Worm (Caenorhabditis elegans): ENCODE measurements around the gene nspg-3.

The nspg-3 gene

ce11 chrII:6113842-6114441, 22.4 kb downstream of the nspg-3 start:
- TF ChIP-seq mls-2 (tag; optimal IDR thresholded peaks at IDR 0.05) (peak; percentile 5), zip-8 (tag; optimal IDR thresholded peaks at IDR 0.05) (peak; percentile 28), ces-1 (GFP tag; optimal IDR thresholded peaks at IDR 0.05) (peak; percentile 99), ham-2 (GFP tag; optimal IDR thresholded peaks at IDR 0.05) (no peak), unc-62 (GFP tag; optimal IDR thresholded peaks at IDR 0.05) (peak; percentile 22)

ce11 chrII:6115283-6115682, 23.7 kb downstream of the nspg-3 start:
- no peak for TF ChIP-seq lin-13 (tag; optimal IDR thresholded peaks at IDR 0.05)
- TF ChIP-seq ces-1 (GFP tag; optimal IDR thresholded peaks at IDR 0.05) = no peak
- TF ChIP-seq ztf-11 (tag; optimal IDR thresholded peaks at IDR 0.05) = no peak
- no peak for TF ChIP-seq ceh-39 (tag; optimal IDR thresholded peaks at IDR 0.05)
- TF ChIP-seq zip-8 (tag; optimal IDR thresholded peaks at IDR 0.05) = no peak
- no peak for TF ChIP-seq nhr-28 (tag; optimal IDR thresholded peaks at IDR 0.05)
- TF ChIP-seq pha-4 (tag; optimal IDR thresholded peaks at IDR 0.05) = no peak
- TF ChIP-seq lin-32 (GFP tag; optimal IDR thresholded peaks at IDR 0.05) = no peak
- no peak for TF ChIP-seq M03D4.4 (tag; optimal IDR thresholded peaks at IDR 0.05)
- no peak for TF ChIP-seq blmp-1 (tag; optimal IDR thresholded peaks at IDR 0.05)
- TF ChIP-seq hlh-1 (tag; optimal IDR thresholded peaks at IDR 0.05) = no peak
- TF ChIP-seq lsy-2 (tag; optimal IDR thresholded peaks at IDR 0.05) = no peak
- no peak for TF ChIP-seq tbx-8 (GFP tag; optimal IDR thresholded peaks at IDR 0.05)
- no peak for TF ChIP-seq nhr-76 (tag; optimal IDR thresholded peaks at IDR 0.05)
- TF ChIP-seq cnd-1 (tag; optimal IDR thresholded peaks at IDR 0.05) = no peak

DNA sequence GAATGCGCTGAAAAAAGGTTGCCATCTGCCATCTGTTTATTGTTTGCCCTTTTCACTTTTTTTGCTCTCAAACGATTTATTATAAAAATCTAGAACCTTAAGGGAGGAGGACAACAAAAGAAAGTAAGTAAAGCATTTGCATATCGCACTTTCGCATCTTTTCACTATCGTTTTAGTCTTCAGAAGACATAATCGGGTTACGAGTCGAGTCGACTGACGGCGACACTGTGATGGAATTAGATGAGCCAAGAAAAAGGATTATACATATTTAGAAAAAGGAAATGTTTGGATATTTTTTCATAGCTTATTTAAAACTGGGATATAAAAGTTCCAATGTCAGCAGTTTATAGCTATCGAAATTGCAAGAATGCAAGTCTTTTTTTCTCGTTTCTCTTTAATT, 25.1 kb downstream of the nspg-3 start:
- TF ChIP-seq tbx-8 (GFP tag; optimal IDR thresholded peaks at IDR 0.05) = no peak
- no peak for TF ChIP-seq snpc-4 (tag; optimal IDR thresholded peaks at IDR 0.05)
- TF ChIP-seq nhr-28 (tag; optimal IDR thresholded peaks at IDR 0.05) = no peak
- no peak for TF ChIP-seq M03D4.4 (tag; optimal IDR thresholded peaks at IDR 0.05)
- no peak for TF ChIP-seq lin-13 (tag; optimal IDR thresholded peaks at IDR 0.05)
- peak; percentile 98 for TF ChIP-seq ces-1 (GFP tag; optimal IDR thresholded peaks at IDR 0.05)
- TF ChIP-seq sptf-1 (tag; optimal IDR thresholded peaks at IDR 0.05) = no peak
- no peak for TF ChIP-seq ham-2 (GFP tag; optimal IDR thresholded peaks at IDR 0.05)

DNA sequence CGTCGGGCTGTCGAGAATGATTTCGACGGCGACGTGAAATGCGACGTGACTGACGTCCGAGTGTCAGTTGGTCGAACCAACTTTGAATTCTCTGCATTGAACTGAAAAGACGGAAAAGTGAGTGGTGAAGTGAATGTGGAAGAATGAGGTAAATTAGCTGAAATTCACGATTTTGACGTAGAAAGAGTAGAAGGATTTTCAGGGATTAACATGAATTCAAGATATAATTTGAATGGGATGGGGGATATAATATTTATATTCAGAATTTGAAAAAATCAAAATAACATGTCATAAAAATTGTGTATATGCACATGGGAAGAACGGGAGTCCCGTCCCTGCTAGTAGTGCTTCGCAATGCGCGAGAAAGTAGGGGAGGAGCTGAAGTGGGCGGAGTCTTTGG, 26.6 kb downstream of the nspg-3 start, which contains the start of gene C29H12.6:
TSS of gene C29H12.6 (minus strand) at position 101 of the 400 bp plus-strand sequence.
- TF ChIP-seq ceh-39 (tag; optimal IDR thresholded peaks at IDR 0.05) (no peak), cnd-1 (tag; optimal IDR thresholded peaks at IDR 0.05) (no peak), elt-1 (tag; optimal IDR thresholded peaks at IDR 0.05; ENCODE audit: borderline replicate concordance, insufficient read depth) (no peak)

ce11 chrII:6120548-6120947, 29.0 kb downstream of the nspg-3 start:
- peak; percentile 92 for TF ChIP-seq ces-1 (GFP tag; optimal IDR thresholded peaks at IDR 0.05)
- no peak for TF ChIP-seq M03D4.4 (tag; optimal IDR thresholded peaks at IDR 0.05)
- TF ChIP-seq flh-1 (GFP tag; optimal IDR thresholded peaks at IDR 0.05) = no peak

ce11 chrII:6122641-6123424, 31.3 kb downstream of the nspg-3 start:
- TF ChIP-seq ceh-43 (GFP tag; optimal IDR thresholded peaks at IDR 0.05) (no peak), ceh-39 (tag; optimal IDR thresholded peaks at IDR 0.05) (no peak), nhr-2 (tag; optimal IDR thresholded peaks at IDR 0.05) (no peak), hlh-1 (tag; optimal IDR thresholded peaks at IDR 0.05) (no peak), mep-1 (tag; optimal IDR thresholded peaks at IDR 0.05) (no peak), mls-2 (tag; optimal IDR thresholded peaks at IDR 0.05) (no peak), pha-4 (tag; optimal IDR thresholded peaks at IDR 0.05) (no peak), sptf-1 (tag; optimal IDR thresholded peaks at IDR 0.05) (no peak), flh-1 (GFP tag; optimal IDR thresholded peaks at IDR 0.05) (no peak), ztf-11 (tag; optimal IDR thresholded peaks at IDR 0.05) (no peak)

ce11 chrII:6123513-6123912, 31.9 kb downstream of the nspg-3 start, which contains the start of gene C29H12.2:
C29H12.2 (plus strand) TSS chrII:6123809.
- TF ChIP-seq unc-120 (tag; optimal IDR thresholded peaks at IDR 0.05; ENCODE audit: poor library complexity, severe bottlenecking) (no peak), ceh-39 (tag; optimal IDR thresholded peaks at IDR 0.05) (no peak), nhr-76 (tag; optimal IDR thresholded peaks at IDR 0.05) (no peak), tbx-8 (GFP tag; optimal IDR thresholded peaks at IDR 0.05) (no peak), elt-3 (tag; optimal IDR thresholded peaks at IDR 0.05) (no peak), ham-2 (GFP tag; optimal IDR thresholded peaks at IDR 0.05) (no peak), elt-1 (tag; optimal IDR thresholded peaks at IDR 0.05; ENCODE audit: borderline replicate concordance, insufficient read depth) (no peak), pha-4 (tag; optimal IDR thresholded peaks at IDR 0.05) (no peak), ces-1 (GFP tag; optimal IDR thresholded peaks at IDR 0.05) (no peak), hlh-1 (tag; optimal IDR thresholded peaks at IDR 0.05) (no peak), M03D4.4 (tag; optimal IDR thresholded peaks at IDR 0.05) (no peak), ceh-43 (GFP tag; optimal IDR thresholded peaks at IDR 0.05) (no peak), sem-2 (GFP tag; optimal IDR thresholded peaks at IDR 0.05) (no peak), cnd-1 (tag; optimal IDR thresholded peaks at IDR 0.05) (no peak), mep-1 (tag; optimal IDR thresholded peaks at IDR 0.05) (no peak), flh-1 (GFP tag; optimal IDR thresholded peaks at IDR 0.05) (no peak), mab-5 (tag; optimal IDR thresholded peaks at IDR 0.05) (no peak), lin-32 (GFP tag; optimal IDR thresholded peaks at IDR 0.05) (no peak)

All from whole organism, mixed stage, embryonic.